Fruit fly (Drosophila melanogaster) Kc167 (cell line): ENCODE measurements around the gene CG18545.
A peak's percentile ranks its signal among the peaks of the same experiment; 100 is the strongest.
"Not testable (repeated sequence)": the region's sequence is repeated elsewhere in the genome, so short reads cannot be mapped to it uniquely, and the experiment has no call there.

Experiments
- Myc ChIP-seq: fragments of >200 bp; optimal IDR thresholded peaks from 2 replicates; lab custom pipeline; 2017; ENCODE audit warnings: missing external identifiers
- Sin3A ChIP-seq: fragments of >200 bp; optimal IDR thresholded peaks from 2 replicates; lab custom pipeline; 2018; ENCODE audit warnings: missing external identifiers
- h ChIP-seq: fragments of >200 bp; optimal IDR thresholded peaks from 3 replicates; lab custom pipeline; 2018; ENCODE audit warnings: missing external identifiers
- insv ChIP-seq: fragments of >200 bp; optimal IDR thresholded peaks from 3 replicates; lab custom pipeline; 2018; ENCODE audit warnings: missing external identifiers
- psq ChIP-seq: fragments of >200 bp; optimal IDR thresholded peaks from 2 replicates; lab custom pipeline; 2017; ENCODE audit warnings: missing external identifiers
- ttk ChIP-seq: sonication (Bioruptor generic); optimal IDR thresholded peaks from 2 replicates; lab custom pipeline; 2017; ENCODE audit warnings: missing external identifiers

CG18545 gene

DNA sequence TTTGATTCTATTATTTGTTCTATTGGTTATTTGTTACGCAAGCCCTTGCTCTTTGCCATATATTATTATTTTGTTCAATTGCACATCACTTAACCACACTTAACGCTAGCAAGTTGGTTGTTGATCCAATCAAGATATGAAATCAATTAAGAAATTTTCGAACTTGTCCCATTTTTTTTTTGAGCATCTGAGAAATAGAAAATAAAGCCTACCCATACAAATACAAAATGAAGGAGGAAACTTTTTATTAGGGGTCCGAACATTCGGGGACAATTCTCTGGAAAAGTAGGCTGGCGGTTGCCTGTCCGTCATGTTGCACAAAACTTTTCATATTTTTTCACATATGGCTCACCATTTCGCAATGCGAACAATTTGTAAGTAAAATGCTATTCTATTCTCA, at the start of gene CG18545:
Gene CG18545 (plus strand): TSS at position 301 of the 400 bp plus-strand sequence.
- not testable (repeated sequence) for TF ChIP-seq Sin3A, psq, Myc (lab: Kevin White, UChicago)

DNA sequence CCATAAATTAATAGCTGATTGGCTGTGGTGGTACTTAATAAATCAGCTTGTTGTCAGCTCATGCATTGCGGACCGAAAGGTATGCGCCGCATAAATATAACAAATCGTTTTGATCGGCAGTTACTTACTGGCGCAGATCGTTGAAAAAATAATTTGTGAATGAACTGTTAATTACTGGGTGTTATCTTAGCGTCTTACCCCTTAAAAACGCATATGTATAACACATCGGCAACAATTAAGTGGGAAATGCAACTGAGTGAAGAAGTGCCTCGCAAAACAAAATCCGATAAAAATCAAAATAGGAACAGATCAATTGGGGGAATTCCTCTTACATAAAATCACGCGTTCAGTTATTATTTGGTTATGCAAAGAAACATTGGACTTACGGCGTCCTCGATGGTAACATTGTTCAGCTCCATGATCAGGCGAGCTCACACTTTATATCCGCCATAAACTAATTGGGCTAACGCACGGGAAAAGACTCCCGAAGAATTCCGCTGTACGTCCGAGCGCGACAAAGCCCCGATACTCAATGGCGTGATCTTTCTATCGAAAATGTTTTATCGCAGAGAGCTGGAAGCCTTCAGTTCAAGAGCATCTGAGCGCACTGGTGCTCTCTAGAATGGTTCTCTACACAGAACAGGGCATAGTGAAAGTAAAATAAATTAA, 29.5 kb upstream of the CG18545 start, which contains the start of gene CG6293:
Gene CG6293 (minus strand): TSS at position 538 of the 669 bp plus-strand sequence.
- TF ChIP-seq Sin3A (lab: Kevin White, UChicago) (no peak), psq (lab: Kevin White, UChicago) (no peak), insv (lab: Kevin White, UChicago) (no peak), h (lab: Kevin White, UChicago) (no peak), Myc (lab: Kevin White, UChicago) (no peak), ttk (no peak)

- TF ChIP-seq h (lab: Kevin White, UChicago) (no peak), Myc (lab: Kevin White, UChicago) (no peak), psq (lab: Kevin White, UChicago) (no peak), Sin3A (lab: Kevin White, UChicago) (no peak), ttk (no peak), insv (lab: Kevin White, UChicago) (no peak)
These were observed 29.0 kb upstream of the CG18545 start for dm6 chr3R:10311745-10312088.

- TF ChIP-seq Sin3A (lab: Kevin White, UChicago) = no peak
- peak; percentile 84 for TF ChIP-seq psq (lab: Kevin White, UChicago)
These were observed 9.8 kb upstream of the CG18545 start, which contains the start of the genes Bruce and CG12818 for dm6 chr3R:10330734-10331642. TSS of gene Bruce (minus strand) at chr3R:10331353. TSS of gene CG12818 (plus strand) at chr3R:10331581.

DNA sequence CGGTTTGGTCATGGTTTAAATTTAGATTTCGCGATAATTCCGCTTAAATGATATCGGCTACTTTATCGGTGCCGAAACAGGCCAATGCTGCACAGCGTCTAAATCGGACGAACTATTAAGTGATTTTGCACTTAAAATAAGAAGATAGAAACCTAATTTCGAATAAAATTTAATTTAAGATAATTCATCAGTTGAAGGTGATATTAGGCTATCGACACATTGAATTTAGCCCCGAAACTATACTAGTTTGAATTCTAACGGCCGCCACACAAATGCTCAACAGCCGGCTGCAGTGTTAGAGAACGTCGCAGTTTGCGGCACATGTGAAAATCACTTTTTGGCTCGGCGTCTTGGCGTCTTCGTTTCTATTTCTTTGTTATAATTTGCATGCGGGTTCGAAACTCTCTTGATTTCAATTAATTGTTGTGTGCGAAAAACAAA, 7.9 kb upstream of the CG18545 start, which contains the start of gene sle:
Gene sle (plus strand): TSS at position 293 of the 441 bp plus-strand sequence.
- TF ChIP-seq Myc (lab: Kevin White, UChicago) = no peak
- TF ChIP-seq h (lab: Kevin White, UChicago) = no peak
- no peak for TF ChIP-seq insv (lab: Kevin White, UChicago)
- TF ChIP-seq ttk = no peak
- no peak for TF ChIP-seq psq (lab: Kevin White, UChicago)
- no peak for TF ChIP-seq Sin3A (lab: Kevin White, UChicago)

- not testable (repeated sequence) for TF ChIP-seq h, psq, Myc (lab: Kevin White, UChicago)
These were observed 2.7 kb upstream of the CG18545 start, which contains the start of gene CG12592 for dm6 chr3R:10338042-10338441. TSS of gene CG12592 (plus strand) at chr3R:10338342.

- not testable (repeated sequence) for TF ChIP-seq h, insv, psq (lab: Kevin White, UChicago)
These were observed 7.7 kb downstream of the CG18545 start, which contains the start of gene CG31406 for dm6 chr3R:10348461-10348860. TSS of gene CG31406 (plus strand) at chr3R:10348761.

DNA sequence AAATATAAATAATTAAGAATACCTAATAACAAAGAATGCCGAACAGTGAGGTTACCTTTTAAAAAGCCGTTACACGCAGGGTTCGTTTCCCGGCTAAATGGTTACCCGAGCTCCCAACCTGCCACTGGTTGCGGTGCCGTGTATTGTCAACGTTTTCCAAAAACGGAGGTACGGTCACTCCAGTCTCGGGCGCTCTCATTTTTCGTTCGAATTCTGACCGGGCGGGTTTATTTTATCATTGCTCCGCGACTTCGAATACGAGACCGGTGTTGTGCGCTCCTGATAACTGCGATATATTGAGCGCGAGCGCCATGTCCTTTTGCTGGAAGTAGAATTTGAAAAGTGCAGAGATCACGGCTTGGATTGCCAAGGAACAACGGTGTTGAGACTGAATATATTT, 9.2 kb downstream of the CG18545 start, which contains the start of gene jumu:
Gene jumu (plus strand): TSS at position 196 of the 400 bp plus-strand sequence.
- TF ChIP-seq h (lab: Kevin White, UChicago) = no peak
- TF ChIP-seq Sin3A (lab: Kevin White, UChicago) = no peak
- no peak for TF ChIP-seq Myc (lab: Kevin White, UChicago)
- no peak for TF ChIP-seq ttk
- no peak for TF ChIP-seq insv (lab: Kevin White, UChicago)
- TF ChIP-seq psq (lab: Kevin White, UChicago) = no peak

DNA sequence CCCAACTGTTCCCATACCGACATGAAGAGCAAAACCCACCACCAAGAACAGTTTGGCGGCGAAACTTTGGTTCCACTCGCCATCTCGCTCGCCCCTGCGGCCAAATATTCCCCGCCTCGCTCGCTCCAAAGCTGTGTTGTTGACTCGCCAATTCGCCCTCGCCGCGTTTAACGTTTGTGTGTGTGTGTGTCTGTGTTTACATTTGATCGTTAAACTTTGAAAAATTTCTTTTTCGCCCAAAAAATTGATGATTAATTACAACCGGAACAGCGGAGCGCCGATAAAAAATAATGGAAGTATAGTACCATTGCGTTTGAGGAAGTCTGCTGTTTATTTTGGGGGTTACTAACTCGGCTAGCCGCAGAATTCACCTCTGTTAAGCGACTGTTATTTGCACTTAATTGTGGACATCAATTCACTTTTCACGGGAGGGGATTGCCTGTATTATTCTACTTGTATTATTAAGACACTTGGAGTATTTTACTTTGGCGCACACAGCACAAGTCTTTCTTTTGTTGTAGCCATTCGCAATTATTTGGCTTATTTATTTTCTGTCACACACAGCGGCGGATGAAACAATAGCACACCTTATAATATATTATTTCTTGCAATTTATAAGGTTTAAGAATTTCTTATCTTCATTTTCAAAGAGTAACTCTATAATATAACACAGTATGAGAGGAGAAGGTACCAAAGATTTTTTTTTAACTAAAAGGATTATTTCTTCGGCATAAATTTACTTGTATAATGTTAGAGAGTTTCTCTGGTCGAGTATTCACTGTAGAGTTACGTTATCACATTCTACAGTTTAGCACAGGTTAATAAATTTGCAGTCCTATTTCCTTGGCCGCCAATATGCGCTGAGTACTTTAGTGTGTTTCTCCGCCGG, 10.2 kb downstream of the CG18545 start:
- TF ChIP-seq Sin3A (lab: Kevin White, UChicago) (no peak), ttk (no peak), Myc (lab: Kevin White, UChicago) (no peak), h (lab: Kevin White, UChicago) (no peak), insv (lab: Kevin White, UChicago) (no peak), psq (lab: Kevin White, UChicago) (no peak)

DNA sequence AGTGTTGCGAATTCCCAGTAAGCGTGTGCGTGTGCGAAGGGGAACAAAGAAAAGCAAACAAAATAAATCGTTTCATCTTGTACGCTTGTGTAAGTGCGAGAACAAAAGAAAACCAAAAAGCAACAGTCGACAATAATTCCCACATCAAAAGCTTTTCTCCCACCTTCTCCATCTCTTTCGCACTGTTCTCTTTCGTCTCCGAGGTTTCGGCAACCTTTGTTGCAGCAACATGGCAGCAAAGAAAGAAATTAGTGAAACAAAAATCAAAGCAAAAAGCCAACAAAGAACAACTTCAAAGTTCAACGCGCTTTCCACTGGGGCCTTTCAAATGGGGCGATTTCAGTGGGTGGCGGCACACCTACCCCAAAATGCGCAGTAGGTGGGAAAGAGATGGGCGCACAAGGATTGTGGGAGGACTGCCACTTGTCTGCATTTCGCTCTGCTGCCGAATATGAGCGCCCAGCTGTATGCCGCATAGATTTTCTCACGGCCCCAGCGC, 11.3 kb downstream of the CG18545 start:
- TF ChIP-seq Myc (lab: Kevin White, UChicago) (no peak), psq (lab: Kevin White, UChicago) (no peak), insv (lab: Kevin White, UChicago) (no peak), h (lab: Kevin White, UChicago) (no peak), Sin3A (lab: Kevin White, UChicago) (no peak), ttk (no peak)
